Worm (Caenorhabditis elegans) whole organism, late embryonic: ENCODE data around the gene gar-2.

Source experiments
- ama-1 ChIP-seq: fragments of 150-350 bp; optimal IDR thresholded peaks from 2 replicates; lab custom pipeline; 2014
- ceh-2 ChIP-seq: sonication (generic microtip); optimal IDR thresholded peaks from 2 replicates; lab custom pipeline; 2016; ENCODE audit warnings: missing genotype, missing genetic modification characterization, missing compliant biosample characterization
- ceh-9 ChIP-seq: sonication (generic microtip); optimal IDR thresholded peaks from 2 replicates; lab custom pipeline; 2016; ENCODE audit warnings: mild to moderate bottlenecking, missing genetic modification characterization, inconsistent platforms, missing compliant biosample characterization
- dve-1 ChIP-seq: sonication (generic microtip); optimal IDR thresholded peaks from 2 replicates; lab custom pipeline; 2017; ENCODE audit warnings: antibody characterized with exemption, mild to moderate bottlenecking, missing genetic modification characterization, missing compliant biosample characterization
- fax-1 ChIP-seq: sonication (generic microtip); optimal IDR thresholded peaks from 2 replicates; lab custom pipeline; 2016; ENCODE audit warnings: missing genotype, missing genetic modification characterization, missing compliant biosample characterization
- hlh-13 ChIP-seq: fragments of 200-800 bp; sonication (Bioruptor generic); optimal IDR thresholded peaks from 2 replicates; lab custom pipeline; 2018; ENCODE audit warnings: mild to moderate bottlenecking, missing genetic modification characterization, missing compliant biosample characterization
- nfya-1 ChIP-seq: sonication (generic microtip); optimal IDR thresholded peaks from 2 replicates; lab custom pipeline; 2017; ENCODE audit warnings: missing genetic modification characterization, mild to moderate bottlenecking, missing compliant biosample characterization, antibody characterized with exemption, moderate library complexity
- npax-4 ChIP-seq: sonication (generic microtip); optimal IDR thresholded peaks from 2 replicates; lab custom pipeline; 2016; ENCODE audit warnings: missing genetic modification characterization, missing compliant biosample characterization
- pag-3 ChIP-seq: sonication (generic microtip); optimal IDR thresholded peaks from 2 replicates; lab custom pipeline; 2016; ENCODE audit warnings: missing compliant biosample characterization, missing genetic modification characterization, borderline replicate concordance
- pha-4 ChIP-seq: fragments of 150-350 bp; optimal IDR thresholded peaks from 2 replicates; lab custom pipeline; 2018; ENCODE audit warnings: missing biosample characterization, missing genetic modification reagents, missing genetic modification characterization
- pqm-1 ChIP-seq: sonication (generic microtip); optimal IDR thresholded peaks from 2 replicates; lab custom pipeline; 2016; ENCODE audit warnings: missing genetic modification characterization, missing compliant biosample characterization
- unc-3 ChIP-seq, 2 experiments: fragments of 200-800 bp in 1 of 2; sonication (Bioruptor generic) in 1 of 2; sonication (generic microtip) in 1 of 2; conservative IDR thresholded peaks in 1 of 2; optimal IDR thresholded peaks in 1 of 2; 2 replicates each; pipeline versions ENCODE4 v1.3.6 to Lab custom; 2016 to 2022; ENCODE audit warnings: missing compliant biosample characterization in 2 of 2, missing genetic modification characterization in 2 of 2, missing genetic modification reagents in 1 of 2

DNA sequence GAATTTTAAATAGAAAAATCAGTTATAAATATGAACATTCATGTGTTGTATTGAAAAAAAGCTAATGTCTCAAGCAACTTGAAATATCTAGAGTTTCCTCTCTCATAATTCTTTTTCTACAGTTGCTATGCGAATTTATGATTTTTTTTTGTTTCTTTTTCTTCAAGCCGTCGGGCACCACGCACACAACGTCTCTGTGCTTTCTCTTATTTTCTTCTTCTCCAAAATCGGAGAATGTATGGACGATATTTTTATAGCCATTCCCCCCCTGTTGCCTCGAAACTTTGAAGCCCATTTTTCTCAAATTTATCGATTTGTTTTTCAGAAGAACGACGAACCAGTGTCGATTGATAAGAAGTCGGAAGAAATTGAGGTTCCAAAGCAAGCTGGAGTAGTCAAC is 47.6 kb downstream of the gar-2 start:
- TF ChIP-seq ama-1 (lab: Kevin White, UChicago) (no peak), ceh-9 (tag; lab: Kevin White, UChicago) (no peak), pqm-1 (tag; lab: Kevin White, UChicago) (no peak), ceh-2 (no peak), unc-3 (GFP tag; conservative IDR thresholded peaks at IDR 0.05; lab: Robert Waterston, UW) (no peak), unc-3 (tag; optimal IDR thresholded peaks at IDR 0.05; lab: Kevin White, UChicago) (no peak), fax-1 (tag; lab: Kevin White, UChicago) (no peak), pag-3 (tag; lab: Kevin White, UChicago) (no peak), dve-1 (tag; lab: Kevin White, UChicago) (no peak), nfya-1 (no peak), hlh-13 (no peak), npax-4 (no peak), pha-4 (no peak)
